Fruit fly (Drosophila melanogaster): ENCODE data around the gene Oseg5.

dm6 chr2L:20883624-20884220 lies 48.1 kb upstream of the Oseg5 start:
- TF ChIP-seq cnc (optimal IDR thresholded peaks at IDR 0.05) (no peak), toe (GFP tag; optimal IDR thresholded peaks at IDR 0.05) (no peak), CG7045 (GFP tag; optimal IDR thresholded peaks at IDR 0.05) (no peak), Hr96 (GFP tag; optimal IDR thresholded peaks at IDR 0.05) (no peak), kay (GFP tag; ENCODE audit: borderline replicate concordance) (no peak), CG5204 (GFP tag; optimal IDR thresholded peaks at IDR 0.05) (no peak), CG1620 (GFP tag; optimal IDR thresholded peaks at IDR 0.05) (no peak), CG7101 (tag; optimal IDR thresholded peaks at IDR 0.05) (no peak), CG33017 (tag; optimal IDR thresholded peaks at IDR 0.05) (peak; percentile 14), Crg-1 (GFP tag; optimal IDR thresholded peaks at IDR 0.05) (no peak), ovo (GFP tag; optimal IDR thresholded peaks at IDR 0.05) (peak; percentile 45)
